Worm (Caenorhabditis elegans) whole organism, L4 larva: ENCODE measurements around the gene clik-1.
A peak's percentile ranks its signal among the peaks of the same experiment; 100 is the strongest.

Source experiments
- D1046.2 ChIP-seq: fragments of 200-800 bp; sonication (Bioruptor generic); IDR thresholded peaks from 2 replicates; pipeline ENCODE4 v1.3.6; 2022; ENCODE audit warnings: missing genetic modification characterization, missing compliant biosample characterization
- F26F4.8 ChIP-seq: fragments of 200-800 bp; sonication (Bioruptor generic); conservative IDR thresholded peaks from 2 replicates; pipeline ENCODE4 v1.3.6; 2022; ENCODE audit warnings: missing genetic modification characterization, missing compliant biosample characterization
- F37D6.2 ChIP-seq: sonication (generic microtip); optimal IDR thresholded peaks from 2 replicates; lab custom pipeline; 2016; ENCODE audit warnings: mild to moderate bottlenecking, missing genetic modification characterization, missing compliant biosample characterization
- F49E8.2 ChIP-seq: sonication (generic microtip); optimal IDR thresholded peaks from 2 replicates; lab custom pipeline; 2016; ENCODE audit warnings: missing compliant biosample characterization, mild to moderate bottlenecking, missing genetic modification characterization, borderline replicate concordance
- Y48G9A.11 ChIP-seq: fragments of 200-800 bp; sonication (Bioruptor generic); IDR thresholded peaks from 2 replicates; pipeline ENCODE4 v1.3.6; 2022; ENCODE audit warnings: missing genetic modification reagents, missing genetic modification characterization, missing compliant biosample characterization
- Y5F2A.4 ChIP-seq: fragments of 200-800 bp; sonication (Bioruptor generic); optimal IDR thresholded peaks from 2 replicates; lab custom pipeline; 2018; ENCODE audit warnings: mild to moderate bottlenecking, missing genetic modification characterization, missing compliant biosample characterization
- ZK337.2 ChIP-seq: fragments of 200-800 bp; sonication (Bioruptor generic); IDR thresholded peaks from 2 replicates; pipeline ENCODE4 v1.3.6; 2022; ENCODE audit warnings: missing genetic modification reagents, missing genetic modification characterization, missing compliant biosample characterization
- ZK546.5 ChIP-seq, 2 experiments: sonication (generic microtip); optimal IDR thresholded peaks; 2 replicates each; lab custom pipeline; 2017; ENCODE audit warnings: missing biosample characterization in 2 of 2, missing genetic modification characterization in 2 of 2
- ceh-20 ChIP-seq: fragments of 200-800 bp; sonication (Bioruptor generic); IDR thresholded peaks from 2 replicates; pipeline ENCODE4 v1.3.6; 2022; ENCODE audit warnings: missing genetic modification reagents, missing genetic modification characterization, missing compliant biosample characterization
- ceh-44 ChIP-seq: fragments of 200-800 bp; sonication (Bioruptor generic); IDR thresholded peaks from 2 replicates; pipeline ENCODE4 v1.3.6; 2022; ENCODE audit warnings: missing genetic modification reagents, missing genetic modification characterization, missing compliant biosample characterization
- ceh-82 ChIP-seq: sonication (generic microtip); optimal IDR thresholded peaks from 2 replicates; lab custom pipeline; 2017; ENCODE audit warnings: missing biosample characterization, missing genetic modification characterization
- daf-19 ChIP-seq: fragments of 200-800 bp; sonication (Bioruptor generic); conservative IDR thresholded peaks from 2 replicates; pipeline ENCODE4 v1.3.6; 2022; ENCODE audit warnings: missing genetic modification characterization, missing compliant biosample characterization
- daf-8 ChIP-seq: fragments of 200-800 bp; sonication (Bioruptor generic); IDR thresholded peaks from 2 replicates; pipeline ENCODE4 v1.3.6; 2022; ENCODE audit warnings: missing genetic modification characterization, missing compliant biosample characterization
- dmd-6 ChIP-seq: fragments of 200-800 bp; sonication (Bioruptor generic); IDR thresholded peaks from 2 replicates; pipeline ENCODE4 v1.3.6; 2022; ENCODE audit warnings: missing genetic modification reagents, missing genetic modification characterization, missing compliant biosample characterization
- dmd-9 ChIP-seq: fragments of 200-800 bp; sonication (Bioruptor generic); IDR thresholded peaks from 2 replicates; pipeline ENCODE4 v1.3.6; 2022; ENCODE audit warnings: missing genetic modification reagents, missing genetic modification characterization, missing compliant biosample characterization
- dpl-1 ChIP-seq: fragments of 150-350 bp; optimal IDR thresholded peaks from 2 replicates; lab custom pipeline; 2014; ENCODE audit warnings: missing biosample characterization, missing genetic modification reagents, missing genetic modification characterization
- duxl-1 ChIP-seq: sonication (generic microtip); optimal IDR thresholded peaks from 2 replicates; lab custom pipeline; 2016; ENCODE audit warnings: mild to moderate bottlenecking, missing genetic modification characterization, moderate library complexity, missing compliant biosample characterization; ENCODE audit not compliant: poor library complexity
- dve-1 ChIP-seq: sonication (generic microtip); optimal IDR thresholded peaks from 2 replicates; lab custom pipeline; 2017; ENCODE audit warnings: antibody characterized with exemption, mild to moderate bottlenecking, missing genetic modification characterization, missing compliant biosample characterization; ENCODE audit not compliant: insufficient read depth
- egl-27 ChIP-seq: sonication (generic microtip); optimal IDR thresholded peaks from 3 replicates; lab custom pipeline; 2017; ENCODE audit warnings: missing biosample characterization, missing genetic modification reagents, missing genetic modification characterization
- fkh-10 ChIP-seq: fragments of 150-350 bp; optimal IDR thresholded peaks from 2 replicates; lab custom pipeline; 2014; ENCODE audit warnings: missing biosample characterization, missing genetic modification reagents, missing genetic modification characterization
- fos-1 ChIP-seq: fragments of 150-350 bp; optimal IDR thresholded peaks from 2 replicates; lab custom pipeline; 2014; ENCODE audit warnings: missing biosample characterization, missing genetic modification characterization
- hif-1 ChIP-seq, 2 experiments: sonication (generic microtip); optimal IDR thresholded peaks; 2 replicates each; lab custom pipeline; 2016 to 2017; ENCODE audit warnings: missing compliant biosample characterization in 2 of 2, missing genetic modification characterization in 2 of 2, missing genetic modification reagents in 2 of 2, missing genotype in 2 of 2, mild to moderate bottlenecking in 1 of 2
- hmg-1.1 ChIP-seq: fragments of 200-800 bp; sonication (Bioruptor generic); IDR thresholded peaks from 2 replicates; pipeline ENCODE4 v1.3.6; 2022; ENCODE audit warnings: missing genetic modification reagents, missing genetic modification characterization, missing compliant biosample characterization
- jun-1 ChIP-seq: fragments of 150-350 bp; optimal IDR thresholded peaks from 2 replicates; lab custom pipeline; 2014; ENCODE audit warnings: missing biosample characterization, missing genetic modification reagents, missing genetic modification characterization
- lim-7 ChIP-seq: fragments of 200-800 bp; sonication (Bioruptor generic); IDR thresholded peaks from 2 replicates; pipeline ENCODE4 v1.3.6; 2022; ENCODE audit warnings: missing genetic modification characterization, missing compliant biosample characterization
- lin-29 ChIP-seq: fragments of 200-800 bp; sonication (Bioruptor generic); IDR thresholded peaks from 2 replicates; pipeline ENCODE4 v1.3.6; 2022; ENCODE audit warnings: missing genetic modification reagents, missing genetic modification characterization, missing compliant biosample characterization
- lsy-2 ChIP-seq, 2 experiments: fragments of 150-350 bp in 1 of 2; sonication (generic microtip) in 1 of 2; optimal IDR thresholded peaks; 2 replicates each; lab custom pipeline; 2014 to 2017; ENCODE audit warnings: missing biosample characterization in 2 of 2, missing genetic modification characterization in 2 of 2
- madf-9 ChIP-seq: fragments of 200-800 bp; sonication (Bioruptor generic); conservative IDR thresholded peaks from 2 replicates; pipeline ENCODE4 v1.3.6; 2022; ENCODE audit warnings: missing genetic modification reagents, missing genetic modification characterization, missing compliant biosample characterization
- mdl-1 ChIP-seq, 2 experiments: fragments of 150-350 bp in 1 of 2; sonication (generic microtip) in 1 of 2; optimal IDR thresholded peaks; 2 replicates each; lab custom pipeline; 2014 to 2017; ENCODE audit warnings: missing biosample characterization in 2 of 2, missing genetic modification characterization in 2 of 2
- mep-1 ChIP-seq: fragments of 150-350 bp; sonication (generic microtip); optimal IDR thresholded peaks from 3 replicates; lab custom pipeline; 2014; ENCODE audit warnings: missing biosample characterization, missing genetic modification characterization
- mes-2 ChIP-seq: sonication (generic microtip); optimal IDR thresholded peaks from 2 replicates; lab custom pipeline; 2016; ENCODE audit warnings: missing genotype, mild to moderate bottlenecking, missing genetic modification characterization, missing compliant biosample characterization; ENCODE audit not compliant: poor library complexity, severe bottlenecking
- mxl-2 ChIP-seq: fragments of 200-800 bp; sonication (Bioruptor generic); conservative IDR thresholded peaks from 2 replicates; pipeline ENCODE4 v1.3.6; 2022; ENCODE audit warnings: missing genetic modification reagents, missing genetic modification characterization, missing compliant biosample characterization
- mxl-3 ChIP-seq: fragments of 200-800 bp; sonication (Bioruptor generic); optimal IDR thresholded peaks from 2 replicates; lab custom pipeline; 2018; ENCODE audit warnings: mild to moderate bottlenecking, missing genetic modification characterization, missing compliant biosample characterization
- nhr-10 ChIP-seq: fragments of 150-350 bp; optimal IDR thresholded peaks from 2 replicates; lab custom pipeline; 2014; ENCODE audit warnings: missing biosample characterization, missing genetic modification characterization
- nhr-102 ChIP-seq: sonication (generic microtip); optimal IDR thresholded peaks from 2 replicates; lab custom pipeline; 2016; ENCODE audit warnings: mild to moderate bottlenecking, missing genetic modification characterization, moderate library complexity, missing compliant biosample characterization
- nhr-11 ChIP-seq: fragments of 150-350 bp; optimal IDR thresholded peaks from 2 replicates; lab custom pipeline; 2014; ENCODE audit warnings: missing biosample characterization, missing genetic modification characterization
- nhr-111 ChIP-seq: fragments of 200-800 bp; sonication (Bioruptor generic); optimal IDR thresholded peaks from 2 replicates; lab custom pipeline; 2018; ENCODE audit warnings: mild to moderate bottlenecking, missing genetic modification characterization, missing compliant biosample characterization
- nhr-28 ChIP-seq: fragments of 150-350 bp; optimal IDR thresholded peaks from 2 replicates; lab custom pipeline; 2014; ENCODE audit warnings: missing biosample characterization, missing genetic modification characterization
- nhr-41 ChIP-seq: fragments of 200-800 bp; sonication (Bioruptor generic); IDR thresholded peaks from 2 replicates; pipeline ENCODE4 v1.3.6; 2022; ENCODE audit warnings: missing genetic modification reagents, missing genetic modification characterization, missing compliant biosample characterization
- nhr-6 ChIP-seq: fragments of 150-350 bp; optimal IDR thresholded peaks from 2 replicates; lab custom pipeline; 2014; ENCODE audit warnings: missing biosample characterization, missing genetic modification characterization
- rbr-2 ChIP-seq: sonication (generic microtip); optimal IDR thresholded peaks from 2 replicates; lab custom pipeline; 2016; ENCODE audit warnings: missing genotype, missing genetic modification characterization, missing compliant biosample characterization
- set-16 ChIP-seq: fragments of 200-800 bp; sonication (Bioruptor generic); IDR thresholded peaks from 2 replicates; pipeline ENCODE4 v1.3.6; 2022; ENCODE audit warnings: missing genetic modification reagents, missing genetic modification characterization, missing compliant biosample characterization
- spr-1 ChIP-seq: sonication (generic microtip); optimal IDR thresholded peaks from 2 replicates; lab custom pipeline; 2016; ENCODE audit warnings: mild to moderate bottlenecking, missing genetic modification characterization, missing compliant biosample characterization
- spr-3 ChIP-seq: fragments of 200-800 bp; sonication (Bioruptor generic); optimal IDR thresholded peaks from 2 replicates; lab custom pipeline; 2018; ENCODE audit warnings: mild to moderate bottlenecking, missing genetic modification characterization, missing compliant biosample characterization
- unc-130 ChIP-seq: sonication (generic microtip); optimal IDR thresholded peaks from 2 replicates; lab custom pipeline; 2016; ENCODE audit warnings: missing genetic modification reagents, missing genetic modification characterization, missing compliant biosample characterization
- unc-39 ChIP-seq: sonication (generic microtip); optimal IDR thresholded peaks from 2 replicates; lab custom pipeline; 2017; ENCODE audit warnings: missing biosample characterization, missing genetic modification characterization
- zfp-2 ChIP-seq: sonication (generic microtip); optimal IDR thresholded peaks from 2 replicates; lab custom pipeline; 2016; ENCODE audit warnings: mild to moderate bottlenecking, missing genetic modification characterization, missing compliant biosample characterization
- zfp-3 ChIP-seq: fragments of 200-800 bp; sonication (Bioruptor generic); conservative IDR thresholded peaks from 2 replicates; pipeline ENCODE4 v1.3.6; 2022; ENCODE audit warnings: missing genetic modification reagents, missing genetic modification characterization, missing compliant biosample characterization
- zip-2 ChIP-seq: fragments of 150-350 bp; optimal IDR thresholded peaks from 2 replicates; lab custom pipeline; 2014; ENCODE audit warnings: missing biosample characterization, missing genetic modification characterization

The clik-1 gene

ce11 chrV:6784853-6785492, 16.4 kb upstream of the clik-1 start, which contains the start of the genes spn-4 and spe-39:
TSS of gene spn-4 (minus strand) at chrV:6784903.
TSS of gene spe-39 (plus strand) at chrV:6785451.
- peak; percentile 93 for TF ChIP-seq mes-2
- no peak for TF ChIP-seq ceh-82 (tag; lab: Kevin White, UChicago)
- TF ChIP-seq dpl-1 (GFP tag; lab: Kevin White, UChicago), result peak; percentile 94
- TF ChIP-seq lsy-2 (tag; optimal IDR thresholded peaks at IDR 0.05; lab: Kevin White, UChicago), result peak in 1 of 2 experiments; percentile 77
- no peak for TF ChIP-seq zip-2 (tag; lab: Kevin White, UChicago)
- no peak for TF ChIP-seq egl-27 (tag; lab: Kevin White, UChicago)
- TF ChIP-seq nhr-6, result peak; percentile 76
- TF ChIP-seq mdl-1 (tag; optimal IDR thresholded peaks at IDR 0.05; lab: Kevin White, UChicago), result peak in 1 of 2 experiments; percentile 16
- TF ChIP-seq nhr-41 (GFP tag; lab: Robert Waterston, UW), result no peak
- TF ChIP-seq Y48G9A.11 (GFP tag; lab: Robert Waterston, UW), result no peak
- no peak for TF ChIP-seq D1046.2 (GFP tag; lab: Robert Waterston, UW)
- TF ChIP-seq F49E8.2, result peak; percentile 13
- TF ChIP-seq spr-1 (tag; lab: Kevin White, UChicago), result peak; percentile 36
- TF ChIP-seq ceh-20, result peak; percentile 47; the same call in 1 of the 2 replicates
- TF ChIP-seq lim-7 (GFP tag; lab: Robert Waterston, UW), result no peak
- peak; percentile 33 for TF ChIP-seq unc-130
- TF ChIP-seq dmd-6 (GFP tag; lab: Robert Waterston, UW), result peak; percentile 53; the same call in 1 of the 2 replicates
- TF ChIP-seq rbr-2 (tag; lab: Kevin White, UChicago), result peak; percentile 40
- no peak for TF ChIP-seq zfp-3 (GFP tag; lab: Robert Waterston, UW)
- no peak for TF ChIP-seq daf-8
- TF ChIP-seq unc-39 (tag; lab: Kevin White, UChicago), result no peak
- no peak for TF ChIP-seq spr-3 (GFP tag; lab: Kevin White, UChicago)
- no peak for TF ChIP-seq ZK546.5 (tag; optimal IDR thresholded peaks at IDR 0.05; lab: Kevin White, UChicago)
- TF ChIP-seq jun-1 (tag; lab: Kevin White, UChicago), result no peak
- peak; percentile 70; the same call in 1 of the 2 replicates for TF ChIP-seq hmg-1.1
- peak; percentile 2 for TF ChIP-seq F37D6.2 (tag; lab: Kevin White, UChicago)
- TF ChIP-seq fos-1 (tag; lab: Kevin White, UChicago), result no peak
- TF ChIP-seq mxl-3 (GFP tag; lab: Kevin White, UChicago), result no peak
- TF ChIP-seq nhr-10, result no peak
- no peak for TF ChIP-seq ZK337.2 (GFP tag; lab: Robert Waterston, UW)
- no peak for TF ChIP-seq nhr-11 (tag; lab: Kevin White, UChicago)
- no peak for TF ChIP-seq F26F4.8
- TF ChIP-seq daf-19, result no peak
- 0 out of 2 replicates have a peak, but pooled peaks have one; percentile 6 for TF ChIP-seq dmd-9 (GFP tag; lab: Robert Waterston, UW)
- TF ChIP-seq set-16 (GFP tag; lab: Robert Waterston, UW), result no peak
- TF ChIP-seq zfp-2, result no peak
- 0 out of 2 replicates have a peak, but pooled peaks have one; percentile 21 for TF ChIP-seq madf-9 (GFP tag; lab: Robert Waterston, UW)
- TF ChIP-seq mxl-2 (GFP tag; lab: Robert Waterston, UW), result no peak
- no peak for TF ChIP-seq ceh-44 (GFP tag; lab: Robert Waterston, UW)
- TF ChIP-seq nhr-111 (GFP tag; lab: Kevin White, UChicago), result no peak
- TF ChIP-seq duxl-1 (tag; lab: Kevin White, UChicago), result peak; percentile 57
- TF ChIP-seq nhr-28 (tag; lab: Kevin White, UChicago), result peak; percentile 1
- no peak for TF ChIP-seq Y5F2A.4 (GFP tag; lab: Kevin White, UChicago)
- peak in 1 of 2 experiments; percentile 32 for TF ChIP-seq hif-1 (tag; optimal IDR thresholded peaks at IDR 0.05; lab: Kevin White, UChicago)
- TF ChIP-seq fkh-10 (GFP tag; lab: Kevin White, UChicago), result peak; percentile 22
- no peak for TF ChIP-seq mep-1 (tag; lab: Kevin White, UChicago)
- TF ChIP-seq dve-1 (tag; lab: Kevin White, UChicago), result no peak
- TF ChIP-seq lin-29, result no peak
- TF ChIP-seq nhr-102 (tag; lab: Kevin White, UChicago), result no peak
